Worm (Caenorhabditis elegans): ENCODE measurements around the gene lea-1.
A peak's percentile ranks its signal among the peaks of the same experiment; 100 is the strongest.

lea-1 gene

ce11 chrV:10060039-10060438 is 48.3 kb downstream of the lea-1 start:
- peak in 1 of 2 experiments; percentile 52 for TF ChIP-seq daf-16 (GFP tag; optimal IDR thresholded peaks at IDR 0.05)
- no peak for TF ChIP-seq daf-16 (tag; optimal IDR thresholded peaks at IDR 0.05)
- TF ChIP-seq daf-19 (GFP tag; conservative IDR thresholded peaks at IDR 0.05) = no peak
- peak; percentile 2 for TF ChIP-seq aha-1 (tag)
- no peak for TF ChIP-seq zag-1 (tag; optimal IDR thresholded peaks at IDR 0.05)

DNA sequence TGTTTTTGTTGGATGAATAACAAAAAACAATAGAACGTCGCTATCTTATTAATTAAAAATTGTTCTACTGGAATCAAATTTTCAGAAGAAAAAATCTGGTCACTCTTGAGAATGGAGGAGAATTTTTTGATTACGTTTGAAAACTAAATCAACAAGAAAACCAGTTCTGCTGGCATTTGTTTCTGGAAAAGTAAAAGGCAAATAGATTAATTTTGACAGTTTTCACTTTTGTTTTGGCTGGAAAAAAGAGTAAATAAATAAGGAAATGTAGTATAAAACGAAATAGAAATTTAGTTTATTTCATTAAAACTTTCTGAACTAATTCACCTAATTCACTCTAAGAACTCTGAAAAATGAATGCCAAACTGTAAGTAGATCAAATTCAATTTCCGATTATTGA is 52.5 kb downstream of the lea-1 start, which contains the start of gene fipr-13:
Gene fipr-13 (plus strand): TSS at position 301 of the 400 bp plus-strand sequence.
- TF ChIP-seq dve-1 (tag; optimal IDR thresholded peaks at IDR 0.05; ENCODE audit: insufficient read depth) = no peak
- no peak for TF ChIP-seq pqm-1 (tag; optimal IDR thresholded peaks at IDR 0.05)
- TF ChIP-seq fkh-10 (GFP tag; optimal IDR thresholded peaks at IDR 0.05) = no peak
- TF ChIP-seq ctbp-1 (GFP tag; IDR thresholded peaks at IDR 0.05) = no peak
- no peak for TF ChIP-seq fos-1 (tag; optimal IDR thresholded peaks at IDR 0.05)
- no peak for TF ChIP-seq unc-130 (GFP tag; optimal IDR thresholded peaks at IDR 0.05)
- no peak for TF ChIP-seq mdt-29 (GFP tag; IDR thresholded peaks at IDR 0.05)
- TF ChIP-seq ztf-11 (tag; optimal IDR thresholded peaks at IDR 0.05) = no peak
- TF ChIP-seq nhr-48 (tag; optimal IDR thresholded peaks at IDR 0.05) = no peak
- TF ChIP-seq nhr-111 (GFP tag; optimal IDR thresholded peaks at IDR 0.05) = no peak
- no peak for TF ChIP-seq aha-1 (tag)

DNA sequence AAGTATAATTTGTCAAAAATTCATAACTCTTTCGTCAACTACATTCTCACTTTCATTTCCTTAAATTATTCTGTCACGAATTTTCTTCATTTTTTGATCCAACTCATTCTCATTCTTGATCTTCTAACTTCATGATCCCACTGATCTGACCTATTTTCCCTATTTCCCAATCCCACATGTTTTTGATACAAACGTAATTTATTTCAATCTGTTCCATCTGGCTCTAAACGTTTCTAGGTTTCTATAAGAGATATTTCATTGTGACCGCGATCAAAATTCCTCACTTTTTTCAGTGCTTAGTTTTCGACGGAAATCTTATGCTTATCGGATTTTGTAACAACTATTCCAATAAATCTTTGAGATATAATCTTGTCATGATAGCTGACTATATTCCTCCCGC is 54.0 kb downstream of the lea-1 start:
- no peak for TF ChIP-seq zfp-2 (tag; optimal IDR thresholded peaks at IDR 0.05)
- TF ChIP-seq ceh-82 (tag; optimal IDR thresholded peaks at IDR 0.05) = no peak
- peak in 1 of 2 experiments; percentile 4 for TF ChIP-seq unc-62 (GFP tag; optimal IDR thresholded peaks at IDR 0.05 in 1 of 2)
- TF ChIP-seq unc-62 (tag; optimal IDR thresholded peaks at IDR 0.05) = no peak

ce11 chrV:10066769-10067168 is 55.0 kb downstream of the lea-1 start, which contains the start of gene npr-39:
Gene npr-39, plus strand, starts transcription at chrV:10067069.
- TF ChIP-seq lir-3 (tag; optimal IDR thresholded peaks at IDR 0.05) (no peak), saeg-2 (GFP tag; IDR thresholded peaks at IDR 0.05) (no peak), lin-15B (tag; optimal IDR thresholded peaks at IDR 0.05) (no peak), hlh-11 (tag; optimal IDR thresholded peaks at IDR 0.05) (no peak), mxl-3 (GFP tag; optimal IDR thresholded peaks at IDR 0.05) (no peak)

DNA sequence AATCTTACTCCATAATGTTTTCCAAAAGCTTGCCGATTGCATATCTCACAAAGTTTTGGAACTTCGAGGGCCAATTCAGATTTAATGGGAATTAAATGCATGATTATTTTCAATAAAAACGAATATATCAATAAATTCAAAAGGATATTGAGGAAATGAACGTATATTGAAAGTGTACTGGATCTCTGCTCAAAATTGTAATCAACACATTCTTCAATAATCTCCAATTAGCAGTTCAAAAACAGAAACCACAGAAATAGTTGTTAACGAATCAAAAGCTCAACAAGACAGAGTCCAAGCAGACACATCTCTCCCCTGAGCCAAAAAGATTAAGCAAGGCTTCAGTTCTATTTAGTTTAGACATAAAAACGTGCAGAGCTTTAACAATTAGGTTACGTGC is 58.8 kb downstream of the lea-1 start, which contains the start of gene nhr-192:
Gene nhr-192 (minus strand): TSS at position 101 of the 400 bp plus-strand sequence.
- peak in 1 of 2 experiments; percentile 58 for TF ChIP-seq unc-62 (GFP tag; optimal IDR thresholded peaks at IDR 0.05 in 1 of 2)
- TF ChIP-seq unc-62 (tag; optimal IDR thresholded peaks at IDR 0.05) = no peak
- no peak for TF ChIP-seq spr-1 (tag; optimal IDR thresholded peaks at IDR 0.05)

ce11 chrV:10072721-10073120 is 61.0 kb downstream of the lea-1 start:
- TF ChIP-seq unc-62 (GFP tag; optimal IDR thresholded peaks at IDR 0.05 in 1 of 2) = peak in 1 of 2 experiments; percentile 91
- no peak for TF ChIP-seq unc-62 (tag; optimal IDR thresholded peaks at IDR 0.05)
- TF ChIP-seq nhr-111 (GFP tag; optimal IDR thresholded peaks at IDR 0.05) = no peak

DNA sequence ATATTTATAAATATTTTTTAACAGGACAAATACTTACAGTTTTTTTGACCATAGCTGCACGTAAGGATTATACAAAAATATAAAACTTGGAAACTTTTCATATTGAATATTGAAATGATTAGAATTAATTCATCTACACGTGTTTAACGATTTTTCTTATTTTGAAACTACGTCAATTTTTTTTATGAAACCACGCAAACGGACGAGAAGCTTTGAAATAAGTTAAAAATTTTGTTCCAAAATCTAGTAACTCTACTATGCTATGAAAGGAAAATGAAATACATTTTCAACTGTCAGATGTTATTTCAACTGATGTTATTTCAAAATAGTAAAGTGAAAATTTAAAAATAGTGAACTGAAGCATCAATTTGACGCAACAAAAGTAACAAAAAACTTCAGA is 62.1 kb downstream of the lea-1 start, which contains the start of gene F57A8.6:
Gene F57A8.6 (minus strand): TSS at position 101 of the 400 bp plus-strand sequence.
- no peak for TF ChIP-seq mes-2 (tag; optimal IDR thresholded peaks at IDR 0.05; ENCODE audit: poor library complexity, severe bottlenecking)
- no peak for TF ChIP-seq nhr-6 (tag; optimal IDR thresholded peaks at IDR 0.05)
- no peak for TF ChIP-seq mdl-1 (tag; optimal IDR thresholded peaks at IDR 0.05)
- TF ChIP-seq zfp-3 (GFP tag; conservative IDR thresholded peaks at IDR 0.05) = no peak
- TF ChIP-seq zag-1 (tag; optimal IDR thresholded peaks at IDR 0.05) = no peak
- no peak for TF ChIP-seq lim-7 (GFP tag; IDR thresholded peaks at IDR 0.05)
- TF ChIP-seq cey-2 (tag; optimal IDR thresholded peaks at IDR 0.05; ENCODE audit: borderline replicate concordance, insufficient read depth) = no peak
- no peak for TF ChIP-seq hmg-1.1 (GFP tag; IDR thresholded peaks at IDR 0.05)
- TF ChIP-seq snpc-1.2 (GFP tag; IDR thresholded peaks at IDR 0.05) = no peak
- TF ChIP-seq lin-1 (GFP tag; IDR thresholded peaks at IDR 0.05) = no peak
- no peak for TF ChIP-seq ceh-28 (tag; optimal IDR thresholded peaks at IDR 0.05)
- TF ChIP-seq hlh-30 (tag; optimal IDR thresholded peaks at IDR 0.05; ENCODE audit: insufficient read depth) = no peak
- TF ChIP-seq sdz-12 (GFP tag; optimal IDR thresholded peaks at IDR 0.05) = no peak

Measured in whole organism, L4 larva.